Worm (Caenorhabditis elegans) whole organism, late embryonic: ENCODE results near the gene Y59E1A.4.

Experiments
- F13H6.1 ChIP-seq: sonication (generic microtip); optimal IDR thresholded peaks from 2 replicates; lab custom pipeline; 2016; ENCODE audit warnings: missing genetic modification characterization, missing compliant biosample characterization
- K02D7.2 ChIP-seq: sonication (generic microtip); optimal IDR thresholded peaks from 2 replicates; lab custom pipeline; 2017; ENCODE audit warnings: mild to moderate bottlenecking, missing genetic modification characterization, missing compliant biosample characterization
- K09A11.1 ChIP-seq: sonication (generic microtip); optimal IDR thresholded peaks from 2 replicates; lab custom pipeline; 2017; ENCODE audit warnings: antibody characterized with exemption, mild to moderate bottlenecking, missing genetic modification characterization, missing compliant biosample characterization; ENCODE audit not compliant: insufficient read depth
- ama-1 ChIP-seq: fragments of 150-350 bp; optimal IDR thresholded peaks from 2 replicates; lab custom pipeline; 2014
- ceh-18 ChIP-seq: sonication (generic microtip); optimal IDR thresholded peaks from 2 replicates; lab custom pipeline; 2016; ENCODE audit warnings: missing genetic modification characterization, missing compliant biosample characterization
- ceh-2 ChIP-seq: sonication (generic microtip); optimal IDR thresholded peaks from 2 replicates; lab custom pipeline; 2016; ENCODE audit warnings: missing genotype, missing genetic modification characterization, missing compliant biosample characterization
- ceh-22 ChIP-seq: sonication (generic microtip); optimal IDR thresholded peaks from 2 replicates; lab custom pipeline; 2017; ENCODE audit warnings: missing biosample characterization, missing genetic modification characterization
- ceh-24 ChIP-seq: sonication (generic microtip); optimal IDR thresholded peaks from 2 replicates; lab custom pipeline; 2016; ENCODE audit warnings: mild to moderate bottlenecking, missing genetic modification characterization, missing compliant biosample characterization
- ceh-30 ChIP-seq: fragments of 150-350 bp; optimal IDR thresholded peaks from 2 replicates; lab custom pipeline; 2014; ENCODE audit warnings: missing biosample characterization, missing genetic modification characterization
- ceh-34 ChIP-seq: sonication (generic microtip); optimal IDR thresholded peaks from 2 replicates; lab custom pipeline; 2016; ENCODE audit warnings: mild to moderate bottlenecking, missing genetic modification characterization, missing compliant biosample characterization
- ceh-45 ChIP-seq: fragments of 200-800 bp; sonication (Bioruptor generic); IDR thresholded peaks from 2 replicates; pipeline ENCODE4 v1.3.6; 2022; ENCODE audit warnings: missing genetic modification reagents, missing genetic modification characterization, missing compliant biosample characterization
- ceh-6 ChIP-seq: fragments of 200-800 bp; sonication (Bioruptor generic); optimal IDR thresholded peaks from 2 replicates; lab custom pipeline; 2018; ENCODE audit warnings: mild to moderate bottlenecking, missing genetic modification characterization, missing compliant biosample characterization
- ceh-9 ChIP-seq: sonication (generic microtip); optimal IDR thresholded peaks from 2 replicates; lab custom pipeline; 2016; ENCODE audit warnings: mild to moderate bottlenecking, missing genetic modification characterization, inconsistent platforms, missing compliant biosample characterization
- che-1 ChIP-seq: sonication (generic microtip); optimal IDR thresholded peaks from 2 replicates; lab custom pipeline; 2016; ENCODE audit warnings: mild to moderate bottlenecking, missing genetic modification characterization, missing compliant biosample characterization
- dmd-4 ChIP-seq: sonication (generic microtip); optimal IDR thresholded peaks from 2 replicates; lab custom pipeline; 2016; ENCODE audit warnings: borderline replicate concordance, missing genetic modification characterization, missing compliant biosample characterization
- elt-4 ChIP-seq: sonication (generic microtip); optimal IDR thresholded peaks from 2 replicates; lab custom pipeline; 2016; ENCODE audit warnings: missing genetic modification characterization, missing compliant biosample characterization
- eyg-1 ChIP-seq: sonication (generic microtip); optimal IDR thresholded peaks from 2 replicates; lab custom pipeline; 2016; ENCODE audit warnings: missing genotype, missing genetic modification characterization, missing compliant biosample characterization
- fax-1 ChIP-seq: sonication (generic microtip); optimal IDR thresholded peaks from 2 replicates; lab custom pipeline; 2016; ENCODE audit warnings: missing genotype, missing genetic modification characterization, missing compliant biosample characterization
- fkh-10 ChIP-seq: fragments of 150-350 bp; optimal IDR thresholded peaks from 2 replicates; lab custom pipeline; 2014; ENCODE audit warnings: missing biosample characterization, missing genetic modification reagents, missing genetic modification characterization
- fkh-6 ChIP-seq: sonication (generic microtip); optimal IDR thresholded peaks from 2 replicates; lab custom pipeline; 2016; ENCODE audit warnings: missing genetic modification characterization, missing compliant biosample characterization
- hlh-15 ChIP-seq: sonication (generic microtip); optimal IDR thresholded peaks from 2 replicates; lab custom pipeline; 2016; ENCODE audit warnings: missing genetic modification characterization, missing compliant biosample characterization
- hlh-8 ChIP-seq: sonication (generic microtip); optimal IDR thresholded peaks from 2 replicates; lab custom pipeline; 2016; ENCODE audit warnings: missing genotype, missing genetic modification characterization, missing compliant biosample characterization
- lim-6 ChIP-seq: sonication (generic microtip); optimal IDR thresholded peaks from 2 replicates; lab custom pipeline; 2016; ENCODE audit warnings: missing genetic modification characterization, missing compliant biosample characterization
- lin-11 ChIP-seq: fragments of 200-800 bp; sonication (Bioruptor generic); optimal IDR thresholded peaks from 2 replicates; lab custom pipeline; 2018; ENCODE audit warnings: mild to moderate bottlenecking, missing genetic modification characterization, missing compliant biosample characterization
- nfya-1 ChIP-seq: sonication (generic microtip); optimal IDR thresholded peaks from 2 replicates; lab custom pipeline; 2017; ENCODE audit warnings: missing genetic modification characterization, mild to moderate bottlenecking, missing compliant biosample characterization, antibody characterized with exemption, moderate library complexity
- nhr-11 ChIP-seq: fragments of 150-350 bp; optimal IDR thresholded peaks from 2 replicates; lab custom pipeline; 2014; ENCODE audit warnings: missing biosample characterization, missing genetic modification characterization
- nhr-232 ChIP-seq: sonication (generic microtip); optimal IDR thresholded peaks from 2 replicates; lab custom pipeline; 2016; ENCODE audit warnings: missing genetic modification characterization, missing compliant biosample characterization
- odd-2 ChIP-seq: sonication (generic microtip); optimal IDR thresholded peaks from 2 replicates; lab custom pipeline; 2017; ENCODE audit warnings: antibody characterized with exemption, mild to moderate bottlenecking, missing genetic modification characterization, missing compliant biosample characterization
- pag-3 ChIP-seq: sonication (generic microtip); optimal IDR thresholded peaks from 2 replicates; lab custom pipeline; 2016; ENCODE audit warnings: missing compliant biosample characterization, missing genetic modification characterization, borderline replicate concordance
- pat-9 ChIP-seq: fragments of 200-800 bp; sonication (Bioruptor generic); optimal IDR thresholded peaks from 2 replicates; lab custom pipeline; 2018; ENCODE audit warnings: mild to moderate bottlenecking, missing genetic modification characterization, moderate library complexity, missing compliant biosample characterization
- pha-4 ChIP-seq: fragments of 150-350 bp; optimal IDR thresholded peaks from 2 replicates; lab custom pipeline; 2018; ENCODE audit warnings: missing biosample characterization, missing genetic modification reagents, missing genetic modification characterization
- pqm-1 ChIP-seq: sonication (generic microtip); optimal IDR thresholded peaks from 2 replicates; lab custom pipeline; 2016; ENCODE audit warnings: missing genetic modification characterization, missing compliant biosample characterization
- pros-1 ChIP-seq: fragments of 150-350 bp; optimal IDR thresholded peaks from 2 replicates; lab custom pipeline; 2014; ENCODE audit warnings: missing biosample characterization, missing genetic modification reagents, missing genetic modification characterization
- rnt-1 ChIP-seq: sonication (generic microtip); optimal IDR thresholded peaks from 2 replicates; lab custom pipeline; 2016; ENCODE audit warnings: missing genetic modification characterization, missing compliant biosample characterization
- sdc-2 ChIP-seq: sonication (generic microtip); optimal IDR thresholded peaks from 2 replicates; lab custom pipeline; 2016; ENCODE audit warnings: missing genotype, missing genetic modification characterization, missing compliant biosample characterization
- sox-2 ChIP-seq: fragments of 200-800 bp; sonication (Bioruptor generic); IDR thresholded peaks from 2 replicates; pipeline ENCODE4 v1.3.6; 2022; ENCODE audit warnings: missing genetic modification reagents, missing genetic modification characterization, missing compliant biosample characterization
- sox-4 ChIP-seq: sonication (generic microtip); optimal IDR thresholded peaks from 2 replicates; lab custom pipeline; 2017; ENCODE audit warnings: mild to moderate bottlenecking, missing genetic modification characterization, inconsistent platforms, missing compliant biosample characterization
- tbx-2 ChIP-seq: sonication (generic microtip); optimal IDR thresholded peaks from 2 replicates; lab custom pipeline; 2016; ENCODE audit warnings: missing genetic modification characterization, missing compliant biosample characterization
- unc-86 ChIP-seq: sonication (generic microtip); optimal IDR thresholded peaks from 2 replicates; lab custom pipeline; 2016; ENCODE audit warnings: missing genetic modification characterization, missing compliant biosample characterization
- ztf-16 ChIP-seq: sonication (generic microtip); optimal IDR thresholded peaks from 2 replicates; lab custom pipeline; 2017; ENCODE audit warnings: missing genetic modification characterization, missing compliant biosample characterization

Y59E1A.4 gene

ce11 chrX:1962273-1962672 lies 22.5 kb upstream of the Y59E1A.4 start, which contains the start of gene F52D2.7:
F52D2.7 (plus strand) TSS chrX:1962573.
- TF ChIP-seq elt-4 (no peak), fkh-10 (GFP tag; lab: Kevin White, UChicago) (no peak), hlh-8 (tag; lab: Kevin White, UChicago) (no peak), ceh-24 (tag; lab: Kevin White, UChicago) (no peak)

- TF ChIP-seq pag-3 (tag; lab: Kevin White, UChicago) = no peak
- peak; percentile 9 for TF ChIP-seq nfya-1 (tag; lab: Kevin White, UChicago)
- TF ChIP-seq pros-1 (tag; lab: Kevin White, UChicago) = no peak
- TF ChIP-seq ceh-9 = no peak
- TF ChIP-seq sox-2 (GFP tag; lab: Robert Waterston, UW) = no peak
- TF ChIP-seq sox-4 (tag; lab: Kevin White, UChicago) = no peak
- TF ChIP-seq ceh-6 = no peak
- peak; percentile 93 for TF ChIP-seq rnt-1
- TF ChIP-seq sdc-2 (tag; lab: Kevin White, UChicago) = peak; percentile 95
- TF ChIP-seq ceh-18 = no peak
- TF ChIP-seq F13H6.1 = no peak
- no peak for TF ChIP-seq K09A11.1
- TF ChIP-seq nhr-232 (tag; lab: Kevin White, UChicago) = no peak
- no peak for TF ChIP-seq hlh-15 (tag; lab: Kevin White, UChicago)
- TF ChIP-seq eyg-1 (tag; lab: Kevin White, UChicago) = no peak
- TF ChIP-seq unc-86 = no peak
- TF ChIP-seq ceh-2 (tag; lab: Kevin White, UChicago) = no peak
- TF ChIP-seq fkh-6 (tag; lab: Kevin White, UChicago) = no peak
- TF ChIP-seq ceh-24 (tag; lab: Kevin White, UChicago) = no peak
- no peak for TF ChIP-seq che-1
- TF ChIP-seq ama-1 = no peak
- TF ChIP-seq lin-11 = no peak
- no peak for TF ChIP-seq ceh-34 (tag; lab: Kevin White, UChicago)
- TF ChIP-seq ceh-22 (tag; lab: Kevin White, UChicago) = no peak
- TF ChIP-seq ceh-45 (GFP tag; lab: Robert Waterston, UW) = no peak
- no peak for TF ChIP-seq odd-2 (tag; lab: Kevin White, UChicago)
- no peak for TF ChIP-seq ceh-30 (tag; lab: Kevin White, UChicago)
Measured at ce11 chrX:1960895-1961715, 21.3 kb upstream of the Y59E1A.4 start.

- no peak for TF ChIP-seq pat-9 (tag; lab: Kevin White, UChicago)
- no peak for TF ChIP-seq pqm-1 (tag; lab: Kevin White, UChicago)
- TF ChIP-seq sox-2 (GFP tag; lab: Robert Waterston, UW) = no peak
- no peak for TF ChIP-seq K09A11.1
- TF ChIP-seq nhr-11 (tag; lab: Kevin White, UChicago) = no peak
- no peak for TF ChIP-seq lim-6 (tag; lab: Kevin White, UChicago)
- no peak for TF ChIP-seq che-1
- TF ChIP-seq, all 69 proteins: peak for 0
Measured at ce11 chrX:1959063-1959462, 19.3 kb upstream of the Y59E1A.4 start.

ce11 chrX:1939248-1939647 lies 539 bp downstream of the Y59E1A.4 start:
- TF ChIP-seq dmd-4 (tag; lab: Kevin White, UChicago) (no peak), K02D7.2 (tag; lab: Kevin White, UChicago) (no peak), tbx-2 (tag; lab: Kevin White, UChicago) (no peak), rnt-1 (no peak), unc-86 (no peak), ztf-16 (tag; lab: Kevin White, UChicago) (no peak), pag-3 (tag; lab: Kevin White, UChicago) (no peak), fax-1 (tag; lab: Kevin White, UChicago) (no peak), fkh-10 (GFP tag; lab: Kevin White, UChicago) (no peak), pha-4 (no peak)
